Fruit fly (Drosophila melanogaster) whole organism, embryonic: Measurements from ENCODE around the gene CG10584.

Experiments
- B-H2 ChIP-seq: fragments of 200-800 bp; sonication (Bioruptor generic); optimal IDR thresholded peaks from 2 replicates; lab custom pipeline; 2018; ENCODE audit warnings: missing biosample characterization, mild to moderate bottlenecking, missing genetic modification characterization
- Blimp-1 ChIP-seq: fragments of 200-800 bp; sonication (Bioruptor generic); optimal IDR thresholded peaks from 3 replicates; lab custom pipeline; 2018; ENCODE audit warnings: missing biosample characterization, missing genetic modification characterization, mild to moderate bottlenecking, moderate library complexity, missing genetic modification reagents
- CG10147 ChIP-seq: fragments of 200-800 bp; sonication (Bioruptor generic); optimal IDR thresholded peaks from 2 replicates; lab custom pipeline; 2019; ENCODE audit warnings: missing biosample characterization, mild to moderate bottlenecking, missing genetic modification characterization, moderate library complexity
- CG10565 ChIP-seq: fragments of 200-800 bp; sonication (Bioruptor generic); optimal IDR thresholded peaks from 3 replicates; lab custom pipeline; 2016; ENCODE audit warnings: missing biosample characterization, mild to moderate bottlenecking, missing genetic modification characterization
- CG10979 ChIP-seq: fragments of 200-800 bp; sonication (Bioruptor generic); optimal IDR thresholded peaks from 2 replicates; lab custom pipeline; 2018; ENCODE audit warnings: missing biosample characterization, mild to moderate bottlenecking, missing genetic modification characterization, moderate library complexity
- CG12155 ChIP-seq: fragments of 200-800 bp; sonication (Bioruptor generic); optimal IDR thresholded peaks from 3 replicates; lab custom pipeline; 2016; ENCODE audit warnings: missing biosample characterization, missing genetic modification characterization
- CG14667 ChIP-seq: fragments of 200-800 bp; sonication (Bioruptor generic); IDR thresholded peaks from 2 replicates; pipeline ENCODE4 v1.3.6; 2022; ENCODE audit warnings: missing biosample characterization, missing genetic modification characterization
- CG14710 ChIP-seq: fragments of 200-800 bp; sonication (Bioruptor generic); optimal IDR thresholded peaks from 3 replicates; lab custom pipeline; 2019; ENCODE audit warnings: missing biosample characterization, mild to moderate bottlenecking, missing genetic modification characterization, moderate library complexity
- CG16863 ChIP-seq: fragments of 200-800 bp; sonication (Bioruptor generic); optimal IDR thresholded peaks from 3 replicates; lab custom pipeline; 2016; ENCODE audit warnings: missing biosample characterization, missing genetic modification characterization
- CG17568 ChIP-seq: fragments of 200-800 bp; sonication (Bioruptor generic); optimal IDR thresholded peaks from 2 replicates; lab custom pipeline; 2018; ENCODE audit warnings: missing biosample characterization, mild to moderate bottlenecking, missing genetic modification characterization, moderate library complexity
- CG30020 ChIP-seq: fragments of 200-800 bp; optimal IDR thresholded peaks from 2 replicates; lab custom pipeline; 2019; ENCODE audit warnings: missing biosample characterization, mild to moderate bottlenecking, missing genetic modification characterization, moderate library complexity
- CG30403 ChIP-seq: fragments of 200-800 bp; sonication (Bioruptor generic); optimal IDR thresholded peaks from 3 replicates; lab custom pipeline; 2016; ENCODE audit warnings: missing biosample characterization, missing genetic modification characterization
- CG3838 ChIP-seq: fragments of 200-800 bp; sonication (Bioruptor generic); optimal IDR thresholded peaks from 3 replicates; lab custom pipeline; 2016; ENCODE audit warnings: missing biosample characterization, missing genetic modification characterization
- CG3995 ChIP-seq: fragments of 200-800 bp; sonication (Bioruptor generic); optimal IDR thresholded peaks from 3 replicates; lab custom pipeline; 2016; ENCODE audit warnings: missing biosample characterization, missing genetic modification characterization
- CG43689 ChIP-seq: fragments of 200-800 bp; sonication (Bioruptor generic); IDR thresholded peaks from 2 replicates; pipeline ENCODE4 v1.3.6; 2022; ENCODE audit warnings: missing biosample characterization, missing genetic modification characterization
- CG6272 ChIP-seq: fragments of 200-800 bp; sonication (Bioruptor generic); IDR thresholded peaks from 2 replicates; pipeline ENCODE4 v1.3.6; 2022; ENCODE audit warnings: missing biosample characterization, missing genetic modification characterization
- CG6765 ChIP-seq: fragments of 200-800 bp; sonication (Bioruptor generic); optimal IDR thresholded peaks from 3 replicates; lab custom pipeline; 2017; ENCODE audit warnings: missing biosample characterization, mild to moderate bottlenecking, missing genetic modification characterization
- CG6791 ChIP-seq: fragments of 200-800 bp; sonication (Bioruptor generic); IDR thresholded peaks from 3 replicates; pipeline ENCODE4 v1.3.6; 2022; ENCODE audit warnings: missing biosample characterization, missing genetic modification characterization; ENCODE audit not compliant: partially characterized antibody
- CG6813 ChIP-seq: fragments of 200-800 bp; sonication (Bioruptor generic); optimal IDR thresholded peaks from 2 replicates; lab custom pipeline; 2017; ENCODE audit warnings: missing biosample characterization, missing genetic modification characterization, mild to moderate bottlenecking, moderate library complexity, missing genetic modification reagents
- CG8089 ChIP-seq: fragments of 200-800 bp; sonication (Bioruptor generic); optimal IDR thresholded peaks from 3 replicates; lab custom pipeline; 2016; ENCODE audit warnings: missing biosample characterization, missing genetic modification characterization
- CG8924 ChIP-seq: fragments of 200-800 bp; optimal IDR thresholded peaks from 3 replicates; lab custom pipeline; 2019; ENCODE audit warnings: missing biosample characterization, mild to moderate bottlenecking, missing genetic modification characterization, moderate library complexity
- CG9727 ChIP-seq: fragments of 200-800 bp; sonication (Bioruptor generic); optimal IDR thresholded peaks from 3 replicates; lab custom pipeline; 2017; ENCODE audit warnings: missing biosample characterization, mild to moderate bottlenecking, missing genetic modification characterization
- ERR ChIP-seq: fragments of 200-800 bp; sonication (Bioruptor generic); optimal IDR thresholded peaks from 2 replicates; lab custom pipeline; 2016; ENCODE audit warnings: missing biosample characterization, missing genetic modification characterization
- Ets65A ChIP-seq: fragments of 200-800 bp; sonication (Bioruptor generic); peaks from one replicate; lab custom pipeline; 2016; ENCODE audit warnings: missing biosample characterization, missing genetic modification characterization
- HHEX ChIP-seq: fragments of 200-800 bp; sonication (Bioruptor generic); optimal IDR thresholded peaks from 3 replicates; lab custom pipeline; 2017; ENCODE audit warnings: missing biosample characterization, mild to moderate bottlenecking, missing genetic modification characterization, missing genetic modification reagents
- HmgD ChIP-seq: fragments of 200-800 bp; sonication (Bioruptor generic); optimal IDR thresholded peaks from 3 replicates; lab custom pipeline; 2016; ENCODE audit warnings: missing biosample characterization, missing genetic modification characterization
- Mes4 ChIP-seq: fragments of 200-800 bp; sonication (Bioruptor generic); optimal IDR thresholded peaks from 2 replicates; lab custom pipeline; 2016; ENCODE audit warnings: missing biosample characterization, missing genetic modification characterization
- Optix ChIP-seq: fragments of 200-800 bp; sonication (Bioruptor generic); IDR thresholded peaks from 3 replicates; pipeline ENCODE4 v1.3.6; 2022; ENCODE audit warnings: missing biosample characterization, missing genetic modification characterization
- Poxn ChIP-seq: fragments of 200-800 bp; sonication (Bioruptor generic); IDR thresholded peaks from 2 replicates; pipeline ENCODE4 v1.3.6; 2022; ENCODE audit warnings: missing biosample characterization, missing genetic modification characterization
- Xbp1 ChIP-seq: fragments of 200-800 bp; sonication (Bioruptor generic); optimal IDR thresholded peaks from 3 replicates; lab custom pipeline; 2016; ENCODE audit warnings: missing biosample characterization, mild to moderate bottlenecking, missing genetic modification characterization
- chn ChIP-seq: fragments of 200-800 bp; sonication (Bioruptor generic); optimal IDR thresholded peaks from 2 replicates; lab custom pipeline; 2016; ENCODE audit warnings: missing biosample characterization, missing genetic modification characterization
- corto ChIP-seq: fragments of 200-800 bp; sonication (Bioruptor generic); optimal IDR thresholded peaks from 2 replicates; lab custom pipeline; 2016; ENCODE audit warnings: missing biosample characterization, mild to moderate bottlenecking, missing genetic modification characterization, moderate library complexity
- crc ChIP-seq: fragments of 200-800 bp; sonication (Bioruptor generic); optimal IDR thresholded peaks from 2 replicates; lab custom pipeline; 2016; ENCODE audit warnings: missing biosample characterization, missing genetic modification characterization
- croc ChIP-seq: fragments of 200-800 bp; sonication (Bioruptor generic); conservative IDR thresholded peaks from 3 replicates; pipeline ENCODE4 v1.3.6; 2022; ENCODE audit warnings: missing biosample characterization, missing genetic modification characterization
- exex ChIP-seq: fragments of 200-800 bp; sonication (Bioruptor generic); optimal IDR thresholded peaks from 4 replicates; lab custom pipeline; 2018; ENCODE audit warnings: missing biosample characterization, mild to moderate bottlenecking, missing genetic modification characterization, moderate library complexity
- fd102C ChIP-seq: fragments of 200-800 bp; sonication (Bioruptor generic); optimal IDR thresholded peaks from 2 replicates; lab custom pipeline; 2018; ENCODE audit warnings: missing biosample characterization, mild to moderate bottlenecking, missing genetic modification characterization, moderate library complexity
- fd3F ChIP-seq: fragments of 200-800 bp; sonication (Bioruptor generic); optimal IDR thresholded peaks from 2 replicates; lab custom pipeline; 2018; ENCODE audit warnings: missing biosample characterization, mild to moderate bottlenecking, missing genetic modification characterization, moderate library complexity
- hkb ChIP-seq, 2 experiments: fragments of 200-800 bp in 1 of 2; fragments of >200 bp in 1 of 2; sonication (Bioruptor generic) in 1 of 2; IDR thresholded peaks in 1 of 2; optimal IDR thresholded peaks in 1 of 2; 2 replicates each; pipeline versions ENCODE4 v1.3.6 to Lab custom; 2017 to 2022; ENCODE audit warnings: missing biosample characterization in 1 of 2, missing genetic modification characterization in 1 of 2
- kay ChIP-seq: fragments of 200-800 bp; sonication (Bioruptor generic); optimal IDR thresholded peaks from 2 replicates; lab custom pipeline; 2016; ENCODE audit warnings: missing biosample characterization, missing genetic modification characterization
- kni ChIP-seq: fragments of 200-800 bp; sonication (Bioruptor generic); optimal IDR thresholded peaks from 3 replicates; lab custom pipeline; 2017; ENCODE audit warnings: mild to moderate bottlenecking, missing biosample characterization, missing genetic modification reagents, missing genetic modification characterization
- lov ChIP-seq, 2 experiments: fragments of 200-800 bp in 1 of 2; fragments of >200 bp in 1 of 2; sonication (Bioruptor generic) in 1 of 2; IDR thresholded peaks in 1 of 2; optimal IDR thresholded peaks in 1 of 2; 2 replicates in 1 of 2; 3 replicates in 1 of 2; pipeline versions ENCODE4 v1.3.6 to Lab custom; 2017 to 2022; ENCODE audit warnings: missing biosample characterization in 1 of 2, missing genetic modification characterization in 1 of 2
- luna ChIP-seq: fragments of 200-800 bp; sonication (Bioruptor generic); optimal IDR thresholded peaks from 2 replicates; lab custom pipeline; 2016; ENCODE audit warnings: missing biosample characterization, missing genetic modification characterization
- nerfin-2 ChIP-seq: fragments of 200-800 bp; sonication (Bioruptor generic); IDR thresholded peaks from 2 replicates; pipeline ENCODE4 v1.3.6; 2022; ENCODE audit warnings: missing biosample characterization, missing genetic modification characterization; ENCODE audit not compliant: partially characterized antibody
- pb ChIP-seq: fragments of 200-800 bp; sonication (Bioruptor generic); optimal IDR thresholded peaks from 3 replicates; lab custom pipeline; 2016; ENCODE audit warnings: missing biosample characterization, missing genetic modification characterization
- schlank ChIP-seq: fragments of 200-800 bp; sonication (Bioruptor generic); optimal IDR thresholded peaks from 2 replicates; lab custom pipeline; 2018; ENCODE audit warnings: missing biosample characterization, mild to moderate bottlenecking, missing genetic modification characterization
- sob ChIP-seq: fragments of 200-800 bp; sonication (Bioruptor generic); IDR thresholded peaks from 2 replicates; pipeline ENCODE4 v1.3.6; 2022; ENCODE audit warnings: missing biosample characterization, missing genetic modification characterization
- sqz ChIP-seq: fragments of 200-800 bp; sonication (Bioruptor generic); optimal IDR thresholded peaks from 3 replicates; lab custom pipeline; 2018; ENCODE audit warnings: missing biosample characterization, mild to moderate bottlenecking, missing genetic modification characterization
- tgo ChIP-seq: fragments of 200-800 bp; sonication (Bioruptor generic); IDR thresholded peaks from 3 replicates; pipeline ENCODE4 v1.3.6; 2022; ENCODE audit warnings: missing biosample characterization, missing genetic modification characterization

CG10584 gene

dm6 chr3L:21027657-21028255 lies 3.4 kb downstream of the CG10584 start, which contains the start of gene Pdss2 (continued):
- peak; percentile 91 for TF ChIP-seq chn (GFP tag; lab: Kevin White, UChicago)
- TF ChIP-seq CG9727 (GFP tag; lab: Kevin White, UChicago): peak; percentile 69
- peak; percentile 73 for TF ChIP-seq CG12155 (GFP tag; lab: Kevin White, UChicago)
- peak; percentile 92 for TF ChIP-seq Blimp-1
- TF ChIP-seq tgo (GFP tag; lab: Robert Waterston, UW): peak; percentile 76
- TF ChIP-seq CG6272 (GFP tag; lab: Robert Waterston, UW): peak; percentile 85
- TF ChIP-seq exex (tag; lab: Kevin White, UChicago): no peak
- TF ChIP-seq sqz: no peak
- TF ChIP-seq hkb (optimal IDR thresholded peaks at IDR 0.05; lab: Kevin White, UChicago): no peak
- TF ChIP-seq hkb (GFP tag; IDR thresholded peaks at IDR 0.05; lab: Robert Waterston, UW): peak; percentile 41; the same call in 1 of the 2 replicates
- peak; percentile 84 for TF ChIP-seq sob (GFP tag; lab: Robert Waterston, UW)
- TF ChIP-seq luna (GFP tag; lab: Kevin White, UChicago): peak; percentile 59
- TF ChIP-seq CG8089 (GFP tag; lab: Kevin White, UChicago): peak; percentile 55
- TF ChIP-seq CG14710: peak; percentile 89
- peak; percentile 60 for TF ChIP-seq CG8924 (tag; lab: Kevin White, UChicago)
- TF ChIP-seq Ets65A: peak; percentile 96
- peak; percentile 52 for TF ChIP-seq CG43689
- peak; percentile 62 for TF ChIP-seq CG16863 (GFP tag; lab: Kevin White, UChicago)
- no peak for TF ChIP-seq corto
- TF ChIP-seq CG6765: peak; percentile 50
- TF ChIP-seq CG17568 (GFP tag; lab: Kevin White, UChicago): peak; percentile 15
- peak; percentile 55 for TF ChIP-seq croc (GFP tag; lab: Robert Waterston, UW)
- TF ChIP-seq fd102C (GFP tag; lab: Kevin White, UChicago): no peak
- TF ChIP-seq HmgD (GFP tag; lab: Kevin White, UChicago): peak; percentile 55
- peak; percentile 4 for TF ChIP-seq schlank
- peak; percentile 63 for TF ChIP-seq CG30020 (tag; lab: Kevin White, UChicago)
- TF ChIP-seq CG14667 (GFP tag; lab: Robert Waterston, UW): peak; percentile 72
- TF ChIP-seq Xbp1 (GFP tag; lab: Kevin White, UChicago): peak; percentile 85
- TF ChIP-seq ERR: peak; percentile 62
- TF ChIP-seq Poxn (GFP tag; lab: Robert Waterston, UW): peak; percentile 64; the same call in 1 of the 2 replicates
- TF ChIP-seq pb: no peak
- TF ChIP-seq CG30403 (GFP tag; lab: Kevin White, UChicago): peak; percentile 88
- peak; percentile 55 for TF ChIP-seq CG10147 (GFP tag; lab: Kevin White, UChicago)
- peak; percentile 66 for TF ChIP-seq Mes4 (GFP tag; lab: Kevin White, UChicago)
- no peak for TF ChIP-seq lov (optimal IDR thresholded peaks at IDR 0.05; lab: Kevin White, UChicago)
- TF ChIP-seq lov (GFP tag; IDR thresholded peaks at IDR 0.05; lab: Robert Waterston, UW): 0 out of 3 replicates have a peak, but pooled peaks have one; percentile 47
- TF ChIP-seq Optix (GFP tag; lab: Robert Waterston, UW): peak; percentile 24; the same call in 1 of the 3 replicates
- no peak for TF ChIP-seq crc (GFP tag; lab: Kevin White, UChicago)
- peak; percentile 78 for TF ChIP-seq CG6791
- peak; percentile 36 for TF ChIP-seq CG3995 (GFP tag; lab: Kevin White, UChicago)
- peak; percentile 49 for TF ChIP-seq kay
- TF ChIP-seq B-H2: peak; percentile 84
- TF ChIP-seq fd3F (GFP tag; lab: Kevin White, UChicago): peak; percentile 61
- peak; percentile 38; the same call in 1 of the 2 replicates for TF ChIP-seq nerfin-2 (GFP tag; lab: Robert Waterston, UW)
- TF ChIP-seq CG10565 (GFP tag; lab: Kevin White, UChicago): no peak
- TF ChIP-seq CG10979 (tag; lab: Kevin White, UChicago): peak; percentile 47
- TF ChIP-seq HHEX (GFP tag; lab: Kevin White, UChicago): peak; percentile 56
- TF ChIP-seq CG6813 (GFP tag; lab: Kevin White, UChicago): no peak
- TF ChIP-seq CG3838 (GFP tag; lab: Kevin White, UChicago): peak; percentile 25
- peak; percentile 98 for TF ChIP-seq kni (GFP tag; lab: Kevin White, UChicago)
